Fruit fly (Drosophila melanogaster) whole organism, embryonic: ENCODE results near the gene CG14971.

Experiments used
- Ada2b ChIP-seq: fragments of 200-800 bp; sonication (Bioruptor generic); IDR thresholded peaks from 2 replicates; pipeline ENCODE4 v1.3.6; 2022; ENCODE audit warnings: missing biosample characterization, missing genetic modification characterization
- Atf-2 ChIP-seq: fragments of 200-800 bp; sonication (Bioruptor generic); optimal IDR thresholded peaks from 2 replicates; lab custom pipeline; 2016; ENCODE audit warnings: missing biosample characterization, missing genetic modification characterization
- Awh ChIP-seq: fragments of 200-800 bp; sonication (Bioruptor generic); IDR thresholded peaks from 2 replicates; pipeline ENCODE4, ENCODE4 v1.3.6; 2022; ENCODE audit warnings: missing biosample characterization, missing genetic modification characterization
- BEAF-32 ChIP-seq: fragments of 200-800 bp; sonication (Bioruptor generic); optimal IDR thresholded peaks from 3 replicates; lab custom pipeline; 2017; ENCODE audit warnings: missing biosample characterization, missing genetic modification characterization, mild to moderate bottlenecking, moderate library complexity, missing genetic modification reagents
- CG10543 ChIP-seq: fragments of 200-800 bp; sonication (Bioruptor generic); optimal IDR thresholded peaks from 3 replicates; lab custom pipeline; 2017; ENCODE audit warnings: missing biosample characterization, mild to moderate bottlenecking, missing genetic modification characterization, moderate library complexity
- CG12155 ChIP-seq: fragments of 200-800 bp; sonication (Bioruptor generic); optimal IDR thresholded peaks from 3 replicates; lab custom pipeline; 2016; ENCODE audit warnings: missing biosample characterization, missing genetic modification characterization
- CG12299 ChIP-seq: fragments of 200-800 bp; sonication (Bioruptor generic); optimal IDR thresholded peaks from 2 replicates; lab custom pipeline; 2018; ENCODE audit warnings: missing biosample characterization, mild to moderate bottlenecking, missing genetic modification characterization
- CG15514 ChIP-seq: fragments of 200-800 bp; sonication (Bioruptor generic); optimal IDR thresholded peaks from 3 replicates; lab custom pipeline; 2017; ENCODE audit warnings: missing biosample characterization, missing genetic modification characterization, mild to moderate bottlenecking, moderate library complexity, missing genetic modification reagents
- CG1602 ChIP-seq: fragments of 200-800 bp; sonication (Bioruptor generic); optimal IDR thresholded peaks from 3 replicates; lab custom pipeline; 2016; ENCODE audit warnings: missing biosample characterization, missing genetic modification characterization
- CG17612 ChIP-seq: fragments of 200-800 bp; sonication (Bioruptor generic); IDR thresholded peaks from 2 replicates; pipeline ENCODE4 v1.3.6; 2022; ENCODE audit warnings: missing biosample characterization, missing genetic modification characterization
- CG17912 ChIP-seq: fragments of 200-800 bp; sonication (Bioruptor generic); optimal IDR thresholded peaks from 2 replicates; lab custom pipeline; 2018; ENCODE audit warnings: missing biosample characterization, mild to moderate bottlenecking, missing genetic modification characterization
- CG18764 ChIP-seq: fragments of 200-800 bp; sonication (Bioruptor generic); optimal IDR thresholded peaks from 3 replicates; lab custom pipeline; 2016; ENCODE audit warnings: missing biosample characterization, missing genetic modification characterization
- CG2129 ChIP-seq: fragments of 200-800 bp; sonication (Bioruptor generic); IDR thresholded peaks from 2 replicates; pipeline ENCODE4 v1.3.6; 2022; ENCODE audit warnings: missing biosample characterization, missing genetic modification characterization; ENCODE audit not compliant: partially characterized antibody
- CG3163 ChIP-seq: fragments of 200-800 bp; sonication (Bioruptor generic); optimal IDR thresholded peaks from 3 replicates; lab custom pipeline; 2016; ENCODE audit warnings: missing biosample characterization, missing genetic modification characterization
- CG4360 ChIP-seq: fragments of 200-800 bp; sonication (Bioruptor generic); IDR thresholded peaks from 2 replicates; pipeline ENCODE4 v1.3.6; 2022; ENCODE audit warnings: missing biosample characterization, missing genetic modification characterization
- CG5245 ChIP-seq: fragments of 200-800 bp; sonication (Bioruptor generic); optimal IDR thresholded peaks from 3 replicates; lab custom pipeline; 2016; ENCODE audit warnings: missing biosample characterization, missing genetic modification characterization
- CG7357 ChIP-seq: fragments of 200-800 bp; sonication (Bioruptor generic); IDR thresholded peaks from 3 replicates; pipeline ENCODE4 v1.3.6; 2022; ENCODE audit warnings: missing biosample characterization, missing genetic modification characterization
- CG7556 ChIP-seq: fragments of 200-800 bp; sonication (Bioruptor generic); optimal IDR thresholded peaks from 2 replicates; lab custom pipeline; 2017; ENCODE audit warnings: missing biosample characterization, mild to moderate bottlenecking, missing genetic modification characterization
- CG8478 ChIP-seq: fragments of >200 bp; optimal IDR thresholded peaks from 2 replicates; lab custom pipeline; 2018
- CG9797 ChIP-seq: fragments of 200-800 bp; sonication (Bioruptor generic); optimal IDR thresholded peaks from 3 replicates; lab custom pipeline; 2018; ENCODE audit warnings: missing biosample characterization, mild to moderate bottlenecking, missing genetic modification characterization
- CoRest ChIP-seq: fragments of 200-800 bp; sonication (Bioruptor generic); optimal IDR thresholded peaks from 3 replicates; lab custom pipeline; 2018; ENCODE audit warnings: missing biosample characterization, mild to moderate bottlenecking, missing genetic modification characterization, moderate library complexity
- Fer3 ChIP-seq: fragments of 200-800 bp; sonication (Bioruptor generic); optimal IDR thresholded peaks from 2 replicates; lab custom pipeline; 2018; ENCODE audit warnings: missing biosample characterization, mild to moderate bottlenecking, missing genetic modification characterization, moderate library complexity
- Gug ChIP-seq: fragments of 200-800 bp; sonication (Bioruptor generic); IDR thresholded peaks from 4 replicates; pipeline ENCODE4 v1.3.6; 2022; ENCODE audit warnings: missing biosample characterization, missing genetic modification characterization
- Hsf ChIP-seq: fragments of 200-800 bp; sonication (Bioruptor generic); optimal IDR thresholded peaks from 3 replicates; lab custom pipeline; 2016; ENCODE audit warnings: missing biosample characterization, missing genetic modification characterization
- MTF-1 ChIP-seq: fragments of 200-800 bp; sonication (Bioruptor generic); optimal IDR thresholded peaks from 2 replicates; lab custom pipeline; 2018; ENCODE audit warnings: missing biosample characterization, mild to moderate bottlenecking, missing genetic modification characterization, borderline replicate concordance
- Mad ChIP-seq: fragments of 200-800 bp; sonication (Bioruptor generic); optimal IDR thresholded peaks from 2 replicates; lab custom pipeline; 2016; ENCODE audit warnings: missing biosample characterization, missing genetic modification characterization
- NC2β ChIP-seq: fragments of 200-800 bp; sonication (Bioruptor generic); optimal IDR thresholded peaks from 2 replicates; lab custom pipeline; 2016; ENCODE audit warnings: missing biosample characterization, missing genetic modification characterization
- Rfx ChIP-seq: fragments of 200-800 bp; sonication (Bioruptor generic); IDR thresholded peaks from 2 replicates; pipeline ENCODE4 v1.3.6; 2022; ENCODE audit warnings: missing biosample characterization, missing genetic modification characterization
- Sin3A ChIP-seq: fragments of >200 bp; optimal IDR thresholded peaks from 2 replicates; lab custom pipeline; 2018
- Spps ChIP-seq: fragments of 200-800 bp; sonication (Bioruptor generic); optimal IDR thresholded peaks from 2 replicates; lab custom pipeline; 2018; ENCODE audit warnings: missing biosample characterization, mild to moderate bottlenecking, missing genetic modification characterization
- al ChIP-seq: fragments of 200-800 bp; sonication (Bioruptor generic); IDR thresholded peaks from 2 replicates; pipeline ENCODE4 v1.3.6; 2022; ENCODE audit warnings: missing biosample characterization, missing genetic modification characterization
- az2 ChIP-seq: fragments of 200-800 bp; sonication (Bioruptor generic); optimal IDR thresholded peaks from 3 replicates; lab custom pipeline; 2016; ENCODE audit warnings: missing biosample characterization, missing genetic modification characterization
- bcd ChIP-seq: fragments of 200-800 bp; sonication (Bioruptor generic); optimal IDR thresholded peaks from 2 replicates; lab custom pipeline; 2017; ENCODE audit warnings: missing biosample characterization, mild to moderate bottlenecking, missing genetic modification characterization
- cwo ChIP-seq: fragments of 200-800 bp; sonication (Bioruptor generic); optimal IDR thresholded peaks from 3 replicates; lab custom pipeline; 2017; ENCODE audit warnings: missing biosample characterization, missing genetic modification characterization, mild to moderate bottlenecking, moderate library complexity, missing genetic modification reagents
- dan ChIP-seq: fragments of 200-800 bp; sonication (Bioruptor generic); IDR thresholded peaks from 2 replicates; pipeline ENCODE4 v1.3.6; 2022; ENCODE audit warnings: missing biosample characterization, missing genetic modification characterization
- exex ChIP-seq: fragments of 200-800 bp; sonication (Bioruptor generic); optimal IDR thresholded peaks from 4 replicates; lab custom pipeline; 2018; ENCODE audit warnings: missing biosample characterization, mild to moderate bottlenecking, missing genetic modification characterization, moderate library complexity
- fd102C ChIP-seq: fragments of 200-800 bp; sonication (Bioruptor generic); optimal IDR thresholded peaks from 2 replicates; lab custom pipeline; 2018; ENCODE audit warnings: missing biosample characterization, mild to moderate bottlenecking, missing genetic modification characterization, moderate library complexity
- fru ChIP-seq: fragments of >200 bp; optimal IDR thresholded peaks from 2 replicates; lab custom pipeline; 2017
- gem ChIP-seq: fragments of 200-800 bp; sonication (Bioruptor generic); optimal IDR thresholded peaks from 2 replicates; lab custom pipeline; 2019; ENCODE audit warnings: missing biosample characterization, mild to moderate bottlenecking, missing genetic modification characterization, moderate library complexity
- gfzf ChIP-seq: fragments of 200-800 bp; sonication (Bioruptor generic); optimal IDR thresholded peaks from 2 replicates; lab custom pipeline; 2016; ENCODE audit warnings: missing biosample characterization, mild to moderate bottlenecking, missing genetic modification characterization, moderate library complexity
- insv ChIP-seq, 2 experiments: fragments of 200-800 bp; sonication (Bioruptor generic); optimal IDR thresholded peaks; 3 replicates each; lab custom pipeline; 2016 to 2018; ENCODE audit warnings: missing biosample characterization in 2 of 2, missing genetic modification characterization in 2 of 2
- kah ChIP-seq: fragments of 200-800 bp; sonication (Bioruptor generic); optimal IDR thresholded peaks from 2 replicates; lab custom pipeline; 2018; ENCODE audit warnings: missing biosample characterization, mild to moderate bottlenecking, missing genetic modification characterization
- lbe ChIP-seq: fragments of 200-800 bp; sonication (Bioruptor generic); optimal IDR thresholded peaks from 2 replicates; lab custom pipeline; 2016; ENCODE audit warnings: missing biosample characterization, mild to moderate bottlenecking, missing genetic modification characterization
- salm ChIP-seq: fragments of 200-800 bp; sonication (Bioruptor generic); optimal IDR thresholded peaks from 2 replicates; lab custom pipeline; 2018; ENCODE audit warnings: missing biosample characterization, mild to moderate bottlenecking, missing genetic modification characterization
- sd ChIP-seq: fragments of 200-800 bp; sonication (Bioruptor generic); optimal IDR thresholded peaks from 3 replicates; lab custom pipeline; 2018; ENCODE audit warnings: missing biosample characterization, mild to moderate bottlenecking, missing genetic modification characterization, moderate library complexity
- sr ChIP-seq: fragments of 200-800 bp; sonication (Bioruptor generic); IDR thresholded peaks from 3 replicates; pipeline ENCODE4 v1.3.6; 2022; ENCODE audit warnings: missing biosample characterization, missing genetic modification characterization
- stc ChIP-seq: fragments of 200-800 bp; sonication (Bioruptor generic); IDR thresholded peaks from 2 replicates; pipeline ENCODE4 v1.3.6; 2022; ENCODE audit warnings: missing biosample characterization, missing genetic modification characterization
- tap ChIP-seq: fragments of 200-800 bp; optimal IDR thresholded peaks from 3 replicates; lab custom pipeline; 2019; ENCODE audit warnings: missing biosample characterization, mild to moderate bottlenecking, missing genetic modification characterization, moderate library complexity
- tin ChIP-seq: fragments of 200-800 bp; sonication (Bioruptor generic); optimal IDR thresholded peaks from 3 replicates; lab custom pipeline; 2016; ENCODE audit warnings: missing biosample characterization, missing genetic modification characterization
- zfh1 ChIP-seq: fragments of 200-800 bp; sonication (Bioruptor generic); IDR thresholded peaks from 3 replicates; pipeline ENCODE4 v1.3.6; 2022; ENCODE audit warnings: missing biosample characterization, missing genetic modification characterization

Gene CG14971

dm6 chr3L:3418207-3419086, 52.7 kb downstream of the CG14971 start (continued):
- TF ChIP-seq CG15514 (GFP tag; lab: Kevin White, UChicago) (peak; percentile 54), exex (tag; lab: Kevin White, UChicago) (peak; percentile 62), insv (GFP tag; optimal IDR thresholded peaks at IDR 0.05; lab: Kevin White, UChicago) (peak in 1 of 2 experiments; percentile 20), Rfx (GFP tag; lab: Robert Waterston, UW) (peak; percentile 90), CG1602 (GFP tag; lab: Kevin White, UChicago) (peak; percentile 11), BEAF-32 (GFP tag; lab: Kevin White, UChicago) (no peak), Awh (GFP tag; lab: Robert Waterston, UW) (peak; percentile 66; the same call in 1 of the 2 replicates), salm (tag; lab: Kevin White, UChicago) (peak; percentile 25), CG3163 (peak; percentile 23), CG17612 (GFP tag; lab: Robert Waterston, UW) (peak; percentile 50; the same call in 1 of the 2 replicates), zfh1 (peak; percentile 57), stc (GFP tag; lab: Robert Waterston, UW) (peak; percentile 69), gfzf (GFP tag; lab: Kevin White, UChicago) (no peak), CG12299 (tag; lab: Kevin White, UChicago) (no peak), Mad (GFP tag; lab: Kevin White, UChicago) (peak; percentile 62), CoRest (peak; percentile 66), cwo (GFP tag; lab: Kevin White, UChicago) (peak; percentile 72), CG17912 (peak; percentile 93), fru (lab: Kevin White, UChicago) (no peak), sr (GFP tag; lab: Robert Waterston, UW) (peak; percentile 76), CG10543 (peak; percentile 98), tin (GFP tag; lab: Kevin White, UChicago) (no peak), CG9797 (GFP tag; lab: Kevin White, UChicago) (peak; percentile 13), CG7556 (GFP tag; lab: Kevin White, UChicago) (peak; percentile 76), lbe (GFP tag; lab: Kevin White, UChicago) (no peak), CG5245 (GFP tag; lab: Kevin White, UChicago) (peak; percentile 6), CG8478 (lab: Kevin White, UChicago) (no peak), CG12155 (peak; percentile 62), Spps (tag; lab: Kevin White, UChicago) (no peak), Ada2b (GFP tag; lab: Robert Waterston, UW) (peak; percentile 82), sd (tag; lab: Kevin White, UChicago) (peak; percentile 97), tap (tag; lab: Kevin White, UChicago) (peak; percentile 54), fd102C (GFP tag; lab: Kevin White, UChicago) (no peak), Gug (GFP tag; lab: Robert Waterston, UW) (peak; percentile 65; the same call in 3 of the 4 replicates), kah (peak; percentile 31), CG2129 (no peak), Fer3 (tag; lab: Kevin White, UChicago) (peak; percentile 67), CG4360 (GFP tag; lab: Robert Waterston, UW) (peak; percentile 55), bcd (GFP tag; lab: Kevin White, UChicago) (peak; percentile 63), MTF-1 (GFP tag; lab: Kevin White, UChicago) (peak; percentile 50), gem (tag; lab: Kevin White, UChicago) (peak; percentile 76), Sin3A (lab: Kevin White, UChicago) (no peak), al (peak; percentile 78), CG7357 (GFP tag; lab: Robert Waterston, UW) (peak; percentile 47; the same call in 2 of the 3 replicates), Atf-2 (GFP tag; lab: Kevin White, UChicago) (no peak), az2 (peak; percentile 43), NC2β (GFP tag; lab: Kevin White, UChicago) (no peak), CG18764 (GFP tag; lab: Kevin White, UChicago) (no peak), Hsf (GFP tag; lab: Kevin White, UChicago) (peak; percentile 51), dan (GFP tag; lab: Robert Waterston, UW) (no peak)
